Fruit fly (Drosophila melanogaster) whole organism, embryonic: ENCODE measurements around the gene CG5790.

Experiments used
- Blimp-1 ChIP-seq: fragments of 200-800 bp; sonication (Bioruptor generic); optimal IDR thresholded peaks from 3 replicates; lab custom pipeline; 2018; ENCODE audit warnings: missing biosample characterization, missing genetic modification characterization, mild to moderate bottlenecking, moderate library complexity, missing genetic modification reagents
- CG1024 ChIP-seq: fragments of 200-800 bp; sonication (Bioruptor generic); IDR thresholded peaks from 2 replicates; pipeline ENCODE4 v1.3.6; 2022; ENCODE audit warnings: missing biosample characterization, missing genetic modification characterization
- CG10979 ChIP-seq: fragments of 200-800 bp; sonication (Bioruptor generic); optimal IDR thresholded peaks from 2 replicates; lab custom pipeline; 2018; ENCODE audit warnings: missing biosample characterization, mild to moderate bottlenecking, missing genetic modification characterization, moderate library complexity
- CG11093 ChIP-seq: fragments of 200-800 bp; sonication (Bioruptor generic); IDR thresholded peaks from 3 replicates; pipeline ENCODE4 v1.3.6; 2022; ENCODE audit warnings: missing biosample characterization, missing genetic modification characterization
- CG11456 ChIP-seq: fragments of 200-800 bp; sonication (Bioruptor generic); IDR thresholded peaks from 3 replicates; pipeline ENCODE4 v1.3.6; 2022; ENCODE audit warnings: missing biosample characterization, missing genetic modification characterization
- CG12659 ChIP-seq: fragments of 200-800 bp; sonication (Bioruptor generic); optimal IDR thresholded peaks from 3 replicates; lab custom pipeline; 2017; ENCODE audit warnings: mild to moderate bottlenecking, missing biosample characterization, missing genetic modification reagents, missing genetic modification characterization
- CG1529 ChIP-seq: fragments of 200-800 bp; sonication (Bioruptor generic); optimal IDR thresholded peaks from 3 replicates; lab custom pipeline; 2018; ENCODE audit warnings: missing biosample characterization, missing genetic modification characterization
- CG1792 ChIP-seq: fragments of 200-800 bp; sonication (Bioruptor generic); optimal IDR thresholded peaks from 2 replicates; lab custom pipeline; 2016; ENCODE audit warnings: missing biosample characterization, missing genetic modification characterization
- CG18262 ChIP-seq: fragments of 200-800 bp; optimal IDR thresholded peaks from 3 replicates; lab custom pipeline; 2019; ENCODE audit warnings: missing biosample characterization, mild to moderate bottlenecking, missing genetic modification characterization, moderate library complexity
- CG2129 ChIP-seq: fragments of 200-800 bp; sonication (Bioruptor generic); IDR thresholded peaks from 2 replicates; pipeline ENCODE4 v1.3.6; 2022; ENCODE audit warnings: missing biosample characterization, missing genetic modification characterization; ENCODE audit not compliant: partially characterized antibody
- CG2678 ChIP-seq: fragments of 200-800 bp; sonication (Bioruptor generic); optimal IDR thresholded peaks from 3 replicates; lab custom pipeline; 2019; ENCODE audit warnings: missing biosample characterization, mild to moderate bottlenecking, missing genetic modification characterization, moderate library complexity
- CG2712 ChIP-seq: fragments of 200-800 bp; optimal IDR thresholded peaks from 3 replicates; lab custom pipeline; 2019; ENCODE audit warnings: missing biosample characterization, mild to moderate bottlenecking, missing genetic modification characterization, moderate library complexity
- CG2889 ChIP-seq: fragments of 200-800 bp; sonication (Bioruptor generic); IDR thresholded peaks from 3 replicates; pipeline ENCODE4 v1.3.6; 2022; ENCODE audit warnings: missing biosample characterization, missing genetic modification characterization
- CG31224 ChIP-seq: fragments of 200-800 bp; sonication (Bioruptor generic); IDR thresholded peaks from 2 replicates; pipeline ENCODE4 v1.3.6; 2022; ENCODE audit warnings: missing biosample characterization, missing genetic modification characterization
- CG31365 ChIP-seq: fragments of 200-800 bp; sonication (Bioruptor generic); optimal IDR thresholded peaks from 2 replicates; lab custom pipeline; 2018; ENCODE audit warnings: missing biosample characterization, mild to moderate bottlenecking, missing genetic modification characterization
- CG3838 ChIP-seq: fragments of 200-800 bp; sonication (Bioruptor generic); optimal IDR thresholded peaks from 3 replicates; lab custom pipeline; 2016; ENCODE audit warnings: missing biosample characterization, missing genetic modification characterization
- CG3995 ChIP-seq: fragments of 200-800 bp; sonication (Bioruptor generic); optimal IDR thresholded peaks from 3 replicates; lab custom pipeline; 2016; ENCODE audit warnings: missing biosample characterization, missing genetic modification characterization
- CG4404 ChIP-seq: fragments of 200-800 bp; sonication (Bioruptor generic); IDR thresholded peaks from 2 replicates; pipeline ENCODE4 v1.3.6; 2022; ENCODE audit warnings: missing biosample characterization, missing genetic modification characterization
- CG5245 ChIP-seq: fragments of 200-800 bp; sonication (Bioruptor generic); optimal IDR thresholded peaks from 3 replicates; lab custom pipeline; 2016; ENCODE audit warnings: missing biosample characterization, missing genetic modification characterization
- CG7556 ChIP-seq: fragments of 200-800 bp; sonication (Bioruptor generic); optimal IDR thresholded peaks from 2 replicates; lab custom pipeline; 2017; ENCODE audit warnings: missing biosample characterization, mild to moderate bottlenecking, missing genetic modification characterization
- CG8765 ChIP-seq: fragments of 200-800 bp; sonication (Bioruptor generic); IDR thresholded peaks from 2 replicates; pipeline ENCODE4 v1.3.6; 2022; ENCODE audit warnings: missing biosample characterization, missing genetic modification characterization
- D19A ChIP-seq: fragments of 200-800 bp; optimal IDR thresholded peaks from 3 replicates; lab custom pipeline; 2019; ENCODE audit warnings: missing biosample characterization, mild to moderate bottlenecking, missing genetic modification characterization, moderate library complexity
- E2f1 ChIP-seq: fragments of 200-800 bp; sonication (Bioruptor generic); IDR thresholded peaks from 2 replicates; pipeline ENCODE4 v1.3.6; 2022; ENCODE audit warnings: missing biosample characterization, missing genetic modification characterization
- Ets65A ChIP-seq: fragments of 200-800 bp; sonication (Bioruptor generic); peaks from one replicate; lab custom pipeline; 2016; ENCODE audit warnings: missing biosample characterization, missing genetic modification characterization
- HmgZ ChIP-seq: fragments of 200-800 bp; sonication (Bioruptor generic); optimal IDR thresholded peaks from 2 replicates; lab custom pipeline; 2018; ENCODE audit warnings: missing biosample characterization, mild to moderate bottlenecking, missing genetic modification characterization
- Hr78 ChIP-seq, 2 experiments: fragments of 200-800 bp in 1 of 2; fragments of >200 bp in 1 of 2; sonication (Bioruptor generic) in 1 of 2; optimal IDR thresholded peaks; 2 replicates each; lab custom pipeline; 2017 to 2019; ENCODE audit warnings: missing biosample characterization in 2 of 2, missing genetic modification characterization in 2 of 2, mild to moderate bottlenecking in 1 of 2, moderate library complexity in 1 of 2
- Mad ChIP-seq: fragments of 200-800 bp; sonication (Bioruptor generic); optimal IDR thresholded peaks from 2 replicates; lab custom pipeline; 2016; ENCODE audit warnings: missing biosample characterization, missing genetic modification characterization
- Neu2 ChIP-seq: fragments of 200-800 bp; sonication (Bioruptor generic); optimal IDR thresholded peaks from 3 replicates; lab custom pipeline; 2016; ENCODE audit warnings: missing biosample characterization, missing genetic modification characterization, borderline replicate concordance
- Nf-YC ChIP-seq: fragments of 200-800 bp; optimal IDR thresholded peaks from 3 replicates; lab custom pipeline; 2019; ENCODE audit warnings: missing biosample characterization, mild to moderate bottlenecking, missing genetic modification characterization, moderate library complexity
- Opbp ChIP-seq: fragments of 200-800 bp; sonication (Bioruptor generic); IDR thresholded peaks from 3 replicates; pipeline ENCODE4 v1.3.6; 2022; ENCODE audit warnings: missing biosample characterization, missing genetic modification characterization; ENCODE audit not compliant: partially characterized antibody
- Rfx ChIP-seq: fragments of 200-800 bp; sonication (Bioruptor generic); IDR thresholded peaks from 2 replicates; pipeline ENCODE4 v1.3.6; 2022; ENCODE audit warnings: missing biosample characterization, missing genetic modification characterization
- Side ChIP-seq: fragments of 200-800 bp; sonication (Bioruptor generic); optimal IDR thresholded peaks from 2 replicates; lab custom pipeline; 2016; ENCODE audit warnings: missing biosample characterization, missing genetic modification characterization
- Six4 ChIP-seq: fragments of 200-800 bp; sonication (Bioruptor generic); optimal IDR thresholded peaks from 2 replicates; lab custom pipeline; 2016; ENCODE audit warnings: missing biosample characterization, missing genetic modification characterization
- Xrp1 ChIP-seq: fragments of 200-800 bp; sonication (Bioruptor generic); IDR thresholded peaks from 2 replicates; pipeline ENCODE4 v1.3.6; 2022; ENCODE audit warnings: missing biosample characterization, missing genetic modification characterization
- al ChIP-seq: fragments of 200-800 bp; sonication (Bioruptor generic); IDR thresholded peaks from 2 replicates; pipeline ENCODE4 v1.3.6; 2022; ENCODE audit warnings: missing biosample characterization, missing genetic modification characterization
- chif ChIP-seq, 2 experiments: fragments of 200-800 bp; sonication (Bioruptor generic); optimal IDR thresholded peaks; 3 replicates each; lab custom pipeline; 2016; ENCODE audit warnings: missing biosample characterization in 2 of 2, missing genetic modification characterization in 2 of 2
- chinmo ChIP-seq: fragments of 200-800 bp; sonication (Bioruptor generic); IDR thresholded peaks from 4 replicates; pipeline ENCODE4 v1.3.6; 2022; ENCODE audit warnings: missing biosample characterization, missing genetic modification characterization; ENCODE audit not compliant: partially characterized antibody
- chn ChIP-seq: fragments of 200-800 bp; sonication (Bioruptor generic); optimal IDR thresholded peaks from 2 replicates; lab custom pipeline; 2016; ENCODE audit warnings: missing biosample characterization, missing genetic modification characterization
- fd64A ChIP-seq: fragments of 200-800 bp; sonication (Bioruptor generic); optimal IDR thresholded peaks from 3 replicates; lab custom pipeline; 2018; ENCODE audit warnings: missing biosample characterization, mild to moderate bottlenecking, missing genetic modification characterization
- gce ChIP-seq: fragments of 200-800 bp; sonication (Bioruptor generic); IDR thresholded peaks from 3 replicates; pipeline ENCODE4 v1.3.6; 2022; ENCODE audit warnings: missing biosample characterization, missing genetic modification characterization
- lola ChIP-seq, 3 experiments: fragments of >200 bp in 2 of 3; fragments of 200-800 bp in 1 of 3; sonication (Bioruptor generic) in 1 of 3; optimal IDR thresholded peaks; 2 replicates each; lab custom pipeline; 2017 to 2019; ENCODE audit warnings: missing biosample characterization in 3 of 3, missing genetic modification characterization in 3 of 3, mild to moderate bottlenecking in 1 of 3, moderate library complexity in 1 of 3
- pho ChIP-seq: fragments of 200-800 bp; sonication (Bioruptor generic); optimal IDR thresholded peaks from 2 replicates; lab custom pipeline; 2016; ENCODE audit warnings: missing biosample characterization, missing genetic modification characterization
- shn ChIP-seq: fragments of 200-800 bp; sonication (Bioruptor generic); optimal IDR thresholded peaks from 3 replicates; lab custom pipeline; 2016; ENCODE audit warnings: missing biosample characterization, missing genetic modification characterization
- sob ChIP-seq: fragments of 200-800 bp; sonication (Bioruptor generic); IDR thresholded peaks from 2 replicates; pipeline ENCODE4 v1.3.6; 2022; ENCODE audit warnings: missing biosample characterization, missing genetic modification characterization
- sqz ChIP-seq: fragments of 200-800 bp; sonication (Bioruptor generic); optimal IDR thresholded peaks from 3 replicates; lab custom pipeline; 2018; ENCODE audit warnings: missing biosample characterization, mild to moderate bottlenecking, missing genetic modification characterization
- stc ChIP-seq: fragments of 200-800 bp; sonication (Bioruptor generic); IDR thresholded peaks from 2 replicates; pipeline ENCODE4 v1.3.6; 2022; ENCODE audit warnings: missing biosample characterization, missing genetic modification characterization
- sug ChIP-seq: fragments of 200-800 bp; optimal IDR thresholded peaks from 2 replicates; lab custom pipeline; 2019; ENCODE audit warnings: missing biosample characterization, mild to moderate bottlenecking, missing genetic modification characterization, moderate library complexity
- toy ChIP-seq: fragments of 200-800 bp; sonication (Bioruptor generic); IDR thresholded peaks from 2 replicates; pipeline ENCODE4 v1.3.6; 2022; ENCODE audit warnings: missing biosample characterization, missing genetic modification characterization
- twi ChIP-seq: fragments of 200-800 bp; optimal IDR thresholded peaks from 2 replicates; lab custom pipeline; 2019; ENCODE audit warnings: missing biosample characterization, mild to moderate bottlenecking, missing genetic modification characterization, moderate library complexity
- yki ChIP-seq: fragments of >200 bp; optimal IDR thresholded peaks from 3 replicates; lab custom pipeline; 2018

CG5790 gene

dm6 chr2L:18319577-18320316 lies 25.1 kb downstream of the CG5790 start, which contains the start of gene Fas3 (continued):
- no peak for TF ChIP-seq CG1792
- no peak for TF ChIP-seq CG11456 (GFP tag; lab: Robert Waterston, UW)
- TF ChIP-seq fd64A (GFP tag; lab: Kevin White, UChicago), result no peak
- peak; percentile 9 for TF ChIP-seq CG10979
- TF ChIP-seq CG2712, result peak; percentile 17
- TF ChIP-seq CG2129 (GFP tag; lab: Robert Waterston, UW), result no peak
- no peak for TF ChIP-seq CG4404 (GFP tag; lab: Robert Waterston, UW)
- TF ChIP-seq CG1529, result peak; percentile 11
- no peak for TF ChIP-seq CG3838 (GFP tag; lab: Kevin White, UChicago)
- TF ChIP-seq CG31224 (GFP tag; lab: Robert Waterston, UW), result no peak
- 0 out of 2 replicates have a peak, but pooled peaks have one; percentile 7 for TF ChIP-seq stc (GFP tag; lab: Robert Waterston, UW)
- no peak for TF ChIP-seq CG5245 (GFP tag; lab: Kevin White, UChicago)
- peak; percentile 50 for TF ChIP-seq Side (GFP tag; lab: Kevin White, UChicago)
- TF ChIP-seq HmgZ (tag; lab: Kevin White, UChicago), result peak; percentile 47
- TF ChIP-seq Blimp-1 (GFP tag; lab: Kevin White, UChicago), result peak; percentile 28
- TF ChIP-seq sqz (GFP tag; lab: Kevin White, UChicago), result no peak
- TF ChIP-seq CG2889 (GFP tag; lab: Robert Waterston, UW), result no peak
- TF ChIP-seq Rfx, result peak; percentile 32; the same call in 1 of the 2 replicates
- TF ChIP-seq CG8765, result no peak
- TF ChIP-seq chinmo (GFP tag; lab: Robert Waterston, UW), result peak; percentile 93; the same call in 2 of the 4 replicates
- no peak for TF ChIP-seq twi (tag; lab: Kevin White, UChicago)
- TF ChIP-seq Neu2 (GFP tag; lab: Kevin White, UChicago), result no peak
- TF ChIP-seq CG31365, result peak; percentile 21
- TF ChIP-seq sob (GFP tag; lab: Robert Waterston, UW), result peak; percentile 39; the same call in 1 of the 2 replicates
- TF ChIP-seq Mad, result no peak
- peak; percentile 32 for TF ChIP-seq CG18262 (tag; lab: Kevin White, UChicago)
- TF ChIP-seq CG7556 (GFP tag; lab: Kevin White, UChicago), result peak; percentile 2
- no peak for TF ChIP-seq chn
- TF ChIP-seq CG3995 (GFP tag; lab: Kevin White, UChicago), result no peak
- TF ChIP-seq al (GFP tag; lab: Robert Waterston, UW), result no peak
- TF ChIP-seq shn (GFP tag; lab: Kevin White, UChicago), result peak; percentile 4
- no peak for TF ChIP-seq Six4 (GFP tag; lab: Kevin White, UChicago)
- TF ChIP-seq chif (GFP tag; optimal IDR thresholded peaks at IDR 0.05; lab: Kevin White, UChicago), result no peak
- TF ChIP-seq yki (lab: Kevin White, UChicago), result no peak
- peak in 1 of 2 experiments; percentile 20 for TF ChIP-seq Hr78 (GFP tag; optimal IDR thresholded peaks at IDR 0.05; lab: Kevin White, UChicago)
- TF ChIP-seq Xrp1, result no peak
- peak; percentile 21 for TF ChIP-seq CG2678 (tag; lab: Kevin White, UChicago)
- no peak for TF ChIP-seq E2f1 (GFP tag; lab: Robert Waterston, UW)
- TF ChIP-seq CG11093 (GFP tag; lab: Robert Waterston, UW), result no peak
- peak; percentile 8 for TF ChIP-seq Nf-YC (tag; lab: Kevin White, UChicago)
- no peak for TF ChIP-seq Ets65A (GFP tag; lab: Kevin White, UChicago)
- TF ChIP-seq CG1024 (GFP tag; lab: Robert Waterston, UW), result 0 out of 2 replicates have a peak, but pooled peaks have one; percentile 36
- TF ChIP-seq CG12659 (GFP tag; lab: Kevin White, UChicago), result peak; percentile 14
- no peak for TF ChIP-seq lola (GFP tag; optimal IDR thresholded peaks at IDR 0.05; lab: Kevin White, UChicago)
- TF ChIP-seq gce, result peak; percentile 52; the same call in 1 of the 3 replicates
- TF ChIP-seq D19A, result no peak
- peak; percentile 31 for TF ChIP-seq pho
- TF ChIP-seq Opbp, result peak; percentile 69
- no peak for TF ChIP-seq toy
- TF ChIP-seq sug (tag; lab: Kevin White, UChicago), result peak; percentile 67
